Worm (Caenorhabditis elegans): ENCODE measurements around the gene spe-29.

Gene spe-29

DNA sequence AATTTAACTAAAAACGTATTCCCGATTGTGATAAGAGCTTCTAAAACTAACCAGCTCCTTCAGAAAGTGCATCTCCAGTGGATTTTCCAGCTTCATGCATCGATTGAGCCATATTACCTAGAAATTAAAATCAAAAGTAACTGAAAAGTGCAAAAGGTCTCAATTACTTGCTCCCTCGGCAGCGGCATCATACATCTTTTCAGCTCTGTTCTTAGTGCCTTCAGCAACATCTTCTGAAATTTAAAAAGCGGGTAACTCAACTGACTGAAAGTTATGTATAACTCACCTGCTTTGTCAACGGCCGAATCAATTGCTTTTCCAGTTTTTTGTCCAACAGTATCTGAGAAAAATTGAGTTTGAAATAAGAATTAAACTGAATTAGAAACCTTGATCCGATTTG, 9.3 kb upstream of the spe-29 start:
- TF ChIP-seq him-1 (tag; optimal IDR thresholded peaks at IDR 0.05) (no peak), W03F9.2 (tag; optimal IDR thresholded peaks at IDR 0.05) (no peak), dao-5 (tag; optimal IDR thresholded peaks at IDR 0.05) (no peak)

DNA sequence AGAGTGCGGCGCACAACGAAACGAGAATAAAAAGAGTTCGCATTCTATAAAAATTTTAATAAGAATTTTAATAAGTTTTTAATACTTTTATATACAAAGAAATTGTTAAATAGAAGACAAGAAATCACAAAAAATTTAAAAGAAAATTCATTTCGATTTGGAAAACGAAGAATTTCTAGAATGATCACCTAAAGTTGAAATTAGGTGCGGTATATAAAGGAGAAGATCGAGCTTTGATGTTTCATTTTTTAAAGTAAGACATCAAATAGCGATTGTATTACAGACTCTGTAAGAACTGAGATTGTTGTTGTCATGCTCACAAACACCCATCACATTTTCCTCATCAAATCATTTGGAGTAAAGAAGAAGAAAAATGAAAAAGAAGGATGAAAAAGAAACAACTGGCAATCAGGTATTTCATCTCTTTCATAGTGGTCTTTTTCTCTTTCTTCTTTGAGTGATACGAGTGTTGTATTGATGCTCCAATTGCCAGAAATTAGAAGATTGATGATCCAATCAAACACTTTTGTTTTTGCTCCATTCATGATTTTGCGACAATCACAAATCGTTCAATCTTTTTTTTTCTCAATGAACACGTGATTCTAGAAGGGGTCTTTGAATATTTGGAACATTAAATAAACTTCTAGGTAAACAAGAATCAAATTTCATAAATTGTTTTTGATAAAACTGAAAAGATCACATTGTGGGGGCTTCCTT, 5.3 kb upstream of the spe-29 start, which contains the start of gene dur-1:
TSS of gene dur-1 (minus strand) at position 51 of the 717 bp plus-strand sequence.
- TF ChIP-seq him-1 (tag; optimal IDR thresholded peaks at IDR 0.05) (no peak), W03F9.2 (tag; optimal IDR thresholded peaks at IDR 0.05) (no peak)

DNA sequence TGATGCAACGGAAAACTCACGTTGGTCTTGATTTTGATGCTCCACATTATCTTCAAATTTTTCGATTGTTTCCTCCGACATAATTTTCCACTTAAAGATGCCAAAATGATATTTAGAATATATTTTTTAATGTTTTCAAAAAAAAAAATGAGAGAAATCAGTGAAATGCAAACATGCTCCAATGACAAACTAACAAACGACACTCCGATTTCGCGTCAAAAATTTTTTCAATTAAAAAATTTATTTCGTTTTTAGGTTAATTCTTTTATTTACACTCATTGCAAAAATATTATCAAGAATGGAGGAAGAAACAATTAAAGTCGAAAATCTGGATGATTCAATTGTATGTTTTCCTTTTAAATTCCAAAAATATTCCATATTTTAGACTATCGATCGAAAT, 1.6 kb upstream of the spe-29 start, which contains the start of the genes trmt-10A and F25H8.2:
TSS of gene trmt-10A (minus strand) at position 159 of the 400 bp plus-strand sequence.
TSS of gene F25H8.2 (plus strand) at position 181 of the 400 bp plus-strand sequence.
- TF ChIP-seq him-1 (tag; optimal IDR thresholded peaks at IDR 0.05) (no peak), dao-5 (tag; optimal IDR thresholded peaks at IDR 0.05) (no peak), W03F9.2 (tag; optimal IDR thresholded peaks at IDR 0.05) (no peak)

DNA sequence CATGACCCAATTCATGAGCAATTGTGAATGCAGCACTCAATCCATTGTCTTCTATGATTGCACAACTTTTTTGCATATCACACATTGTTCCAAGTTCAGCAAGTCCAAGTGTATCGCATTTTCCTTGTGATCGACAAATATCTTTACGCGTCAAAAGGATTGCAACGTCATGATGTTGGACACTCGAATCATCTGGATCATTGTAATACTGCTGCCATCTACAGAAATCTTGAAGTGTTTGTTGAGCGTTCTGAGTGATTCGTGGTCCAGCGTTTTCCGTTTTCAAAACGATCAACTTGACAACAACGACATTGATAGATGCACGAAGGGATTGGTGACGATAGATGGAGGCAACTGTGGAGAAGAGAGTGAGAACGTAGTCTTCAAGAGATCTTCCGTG, 9.5 kb downstream of the spe-29 start:
- TF ChIP-seq W03F9.2 (tag; optimal IDR thresholded peaks at IDR 0.05) (no peak), dao-5 (tag; optimal IDR thresholded peaks at IDR 0.05) (no peak), him-1 (tag; optimal IDR thresholded peaks at IDR 0.05) (no peak)

DNA sequence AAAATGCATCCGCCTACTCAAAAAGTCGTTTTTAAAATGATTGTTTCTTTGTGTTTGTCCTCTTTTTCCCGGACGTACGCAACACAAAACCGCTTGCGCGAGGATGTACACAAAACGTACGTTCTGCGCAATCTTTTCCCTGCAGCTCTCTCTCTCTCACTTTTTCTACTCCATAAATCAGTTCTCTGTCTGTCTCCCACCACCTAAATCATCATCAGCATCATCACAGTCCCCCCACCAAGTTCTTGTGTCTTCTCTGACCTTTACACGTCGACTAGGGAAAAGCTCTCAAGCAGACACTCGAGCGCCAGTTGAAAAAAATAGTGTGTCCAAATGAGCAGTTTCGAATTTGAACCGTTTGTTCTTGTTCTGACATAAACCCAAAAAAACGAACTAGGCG, 10.6 kb downstream of the spe-29 start:
- TF ChIP-seq him-1 (tag; optimal IDR thresholded peaks at IDR 0.05) (no peak), dao-5 (tag; optimal IDR thresholded peaks at IDR 0.05) (no peak), W03F9.2 (tag; optimal IDR thresholded peaks at IDR 0.05) (no peak)

DNA sequence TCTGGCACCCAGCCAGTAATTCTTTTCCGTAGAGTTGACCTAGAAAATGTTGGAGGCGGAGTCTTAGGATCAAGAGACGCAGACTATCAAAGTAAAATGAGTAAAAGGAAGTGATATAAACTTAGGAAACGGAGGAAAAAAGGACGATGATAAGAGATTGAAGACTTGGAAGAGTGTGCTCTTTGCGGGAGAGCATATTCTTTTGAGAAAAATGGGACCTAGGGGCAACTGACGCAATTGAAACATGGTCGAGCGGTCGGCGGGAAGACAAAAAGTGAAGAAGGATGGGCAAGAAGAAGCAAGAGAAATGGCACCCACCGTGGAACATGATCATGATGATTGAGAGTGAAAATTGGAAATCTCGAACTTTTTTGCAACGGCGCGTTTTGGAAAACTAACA, 14.4 kb downstream of the spe-29 start:
- TF ChIP-seq dao-5 (tag; optimal IDR thresholded peaks at IDR 0.05) (no peak), W03F9.2 (tag; optimal IDR thresholded peaks at IDR 0.05) (no peak), him-1 (tag; optimal IDR thresholded peaks at IDR 0.05) (no peak)

DNA sequence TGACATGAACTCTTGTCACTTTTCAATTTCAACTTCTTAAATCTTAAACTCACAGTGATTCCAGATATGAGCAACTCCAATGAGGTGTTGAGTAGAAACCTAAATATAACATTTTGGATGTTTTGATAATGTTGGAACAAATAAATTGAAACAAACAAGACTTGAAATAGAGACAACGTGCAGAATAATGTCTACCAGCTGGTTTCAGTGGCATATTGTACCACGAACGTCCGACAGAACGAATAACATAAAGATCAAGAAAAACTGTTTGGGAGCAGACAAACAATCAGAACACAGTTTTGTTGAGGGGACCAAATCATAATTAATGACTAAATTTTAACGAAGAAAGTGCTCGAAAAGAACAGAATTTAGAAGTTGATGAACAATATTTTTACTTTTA, 19.7 kb downstream of the spe-29 start, which contains the start of gene gon-1:
TSS of gene gon-1 (minus strand) at position 101 of the 400 bp plus-strand sequence.
- TF ChIP-seq dao-5 (tag; optimal IDR thresholded peaks at IDR 0.05) (no peak), him-1 (tag; optimal IDR thresholded peaks at IDR 0.05) (no peak), W03F9.2 (tag; optimal IDR thresholded peaks at IDR 0.05) (no peak)

DNA sequence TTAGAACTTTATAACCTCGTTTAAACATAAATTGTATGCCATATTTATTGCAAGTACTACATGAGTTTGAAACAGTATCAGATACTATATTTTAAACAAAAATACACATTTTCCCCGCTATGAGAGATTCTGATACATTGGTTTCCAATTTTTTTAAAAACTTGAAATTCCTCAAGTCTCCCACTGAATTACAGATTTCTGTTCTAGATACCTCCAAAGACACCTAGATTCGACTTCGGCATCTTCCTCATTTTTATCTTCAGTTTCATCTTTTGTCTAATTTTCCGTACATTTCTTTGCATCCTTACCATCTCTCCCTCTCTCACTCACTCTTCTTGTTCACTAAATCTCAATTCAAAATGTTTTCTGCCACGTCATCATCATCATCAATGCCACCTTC, 30.3 kb downstream of the spe-29 start, which contains the start of gene T13H10.2:
TSS of gene T13H10.2 (plus strand) at position 301 of the 400 bp plus-strand sequence.
- TF ChIP-seq him-1 (tag; optimal IDR thresholded peaks at IDR 0.05) (no peak), dao-5 (tag; optimal IDR thresholded peaks at IDR 0.05) (no peak), W03F9.2 (tag; optimal IDR thresholded peaks at IDR 0.05) (no peak)

DNA sequence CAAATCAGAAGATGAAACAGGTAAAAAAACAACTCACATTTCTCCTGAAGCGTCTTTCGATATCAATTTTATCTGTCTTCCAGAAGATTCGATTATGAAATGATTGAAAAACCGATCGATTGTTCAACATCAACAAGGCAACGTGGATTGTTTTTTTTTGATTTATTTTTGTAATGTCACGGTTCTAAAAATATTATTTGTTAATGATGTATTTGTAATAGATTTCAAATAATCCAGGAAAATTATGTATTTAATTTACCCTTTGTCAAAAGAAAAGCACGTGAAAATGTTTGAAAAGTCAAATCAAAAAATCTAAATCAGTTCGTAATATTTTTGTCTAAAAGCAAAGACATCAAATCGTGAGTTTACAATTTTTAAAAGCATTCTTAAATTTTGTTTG, 35.4 kb downstream of the spe-29 start, which contains the start of the genes kin-5 and C47E12.11:
TSS of gene kin-5 (minus strand) at position 101 of the 400 bp plus-strand sequence.
TSS of gene C47E12.11 (plus strand) at position 320 of the 400 bp plus-strand sequence.
- TF ChIP-seq dao-5 (tag; optimal IDR thresholded peaks at IDR 0.05) (no peak), him-1 (tag; optimal IDR thresholded peaks at IDR 0.05) (no peak), W03F9.2 (tag; optimal IDR thresholded peaks at IDR 0.05) (no peak)

DNA sequence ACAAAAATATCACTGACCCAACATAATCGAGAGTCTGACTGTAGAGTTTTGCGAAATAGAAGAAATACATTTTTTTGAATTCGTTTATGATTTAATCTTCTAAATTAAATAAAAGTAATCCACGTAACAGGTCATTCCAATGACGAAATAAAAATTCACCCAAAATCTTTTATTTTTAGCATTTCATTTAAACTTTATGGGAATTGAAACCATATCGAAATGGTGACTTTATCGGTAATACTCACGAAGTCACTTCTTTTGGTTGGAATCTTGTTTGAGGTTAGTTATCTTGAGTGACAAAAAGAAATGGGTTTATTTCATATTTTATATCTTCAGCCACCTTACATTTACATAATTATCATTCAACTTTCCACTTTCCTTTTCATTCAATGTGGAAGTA, 38.9 kb downstream of the spe-29 start, which contains the start of the genes C47E12.12 and C47E12.10:
TSS of gene C47E12.12 (minus strand) at position 101 of the 400 bp plus-strand sequence.
TSS of gene C47E12.10 (plus strand) at position 172 of the 400 bp plus-strand sequence.
- TF ChIP-seq dao-5 (tag; optimal IDR thresholded peaks at IDR 0.05), result no peak
- no peak for TF ChIP-seq him-1 (tag; optimal IDR thresholded peaks at IDR 0.05)
- TF ChIP-seq W03F9.2 (tag; optimal IDR thresholded peaks at IDR 0.05), result no peak

DNA sequence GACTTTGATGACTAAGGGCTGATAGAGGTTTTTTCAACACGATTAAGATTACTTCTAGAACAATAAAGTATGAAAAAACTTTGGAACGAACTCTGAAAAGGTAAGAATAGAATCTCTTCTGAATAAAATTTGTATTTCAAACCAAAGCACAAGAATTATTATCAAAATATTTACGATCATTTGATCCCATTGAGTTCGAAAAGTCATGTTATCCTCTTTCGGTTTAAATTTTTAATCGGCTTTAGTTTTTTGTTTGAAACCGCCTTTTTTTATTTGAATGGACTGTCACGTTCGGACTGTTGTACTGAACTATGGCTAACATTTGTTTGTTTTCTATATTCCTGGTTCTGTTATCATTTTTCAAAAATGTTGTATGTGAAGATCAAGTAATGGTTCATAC, 40.7 kb downstream of the spe-29 start, which contains the start of gene C47E12.9:
TSS of gene C47E12.9 (plus strand) at position 301 of the 400 bp plus-strand sequence.
- TF ChIP-seq dao-5 (tag; optimal IDR thresholded peaks at IDR 0.05) (no peak), W03F9.2 (tag; optimal IDR thresholded peaks at IDR 0.05) (no peak), him-1 (tag; optimal IDR thresholded peaks at IDR 0.05) (no peak)

DNA sequence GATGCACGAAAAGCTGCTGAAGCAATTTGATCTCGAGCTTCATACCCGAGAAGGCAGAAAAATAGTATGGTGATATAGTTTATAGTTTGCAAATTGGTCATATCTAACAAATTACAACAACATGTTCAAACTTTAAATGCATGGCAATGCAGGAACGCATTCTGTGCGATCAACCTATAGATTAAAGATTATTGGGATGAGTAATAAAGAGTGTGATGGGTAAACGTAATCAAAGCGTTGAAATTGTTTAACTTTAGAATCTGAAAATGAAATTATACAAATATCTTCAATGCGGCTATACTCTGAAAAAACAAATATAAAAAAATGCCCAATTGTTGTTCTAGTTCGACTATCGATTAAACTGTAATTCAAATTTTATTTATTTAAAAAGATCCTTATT, 42.6 kb downstream of the spe-29 start, which contains the start of gene C47E12.14:
TSS of gene C47E12.14 (minus strand) at position 101 of the 400 bp plus-strand sequence.
- TF ChIP-seq W03F9.2 (tag; optimal IDR thresholded peaks at IDR 0.05), result no peak
- no peak for TF ChIP-seq him-1 (tag; optimal IDR thresholded peaks at IDR 0.05)

DNA sequence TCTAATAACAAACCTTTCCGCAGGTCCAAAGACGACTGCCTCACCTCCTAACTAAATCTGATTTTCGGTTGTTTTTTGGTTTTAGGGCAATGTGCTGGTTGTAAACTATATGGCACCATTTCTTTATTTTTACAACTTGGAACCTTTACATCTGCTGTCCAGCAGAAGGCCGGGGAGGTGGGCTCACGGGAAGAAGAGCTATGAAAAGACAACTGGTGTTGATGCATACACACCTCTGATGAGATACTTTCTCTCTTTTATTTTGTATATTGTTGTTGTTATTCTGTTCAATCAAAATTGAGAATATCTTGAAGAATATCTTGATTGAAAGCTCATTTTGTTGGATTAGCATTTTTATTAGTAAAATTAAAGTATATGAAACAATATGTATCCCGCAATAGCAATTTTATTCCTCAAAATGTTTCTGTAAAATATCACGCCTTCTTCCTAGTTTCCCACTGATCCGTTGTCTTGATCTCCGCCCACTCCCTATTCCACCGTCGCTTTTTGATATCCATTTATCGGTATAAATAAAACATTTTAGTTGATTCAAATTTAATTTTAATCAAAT, 44.0 kb downstream of the spe-29 start, which contains the start of gene dhp-2:
TSS of gene dhp-2 (plus strand) at position 521 of the 571 bp plus-strand sequence.
- TF ChIP-seq him-1 (tag; optimal IDR thresholded peaks at IDR 0.05) (no peak), W03F9.2 (tag; optimal IDR thresholded peaks at IDR 0.05) (no peak), dao-5 (tag; optimal IDR thresholded peaks at IDR 0.05) (no peak)

Data from whole organism, L4/young adult.